Worm (Caenorhabditis elegans) whole organism, early embryonic: ENCODE data around the gene din-1.

Experiments
- aly-1 ChIP-seq: sonication (generic microtip); optimal IDR thresholded peaks from 2 replicates; lab custom pipeline; 2016; ENCODE audit warnings: missing genetic modification characterization, missing compliant biosample characterization
- ama-1 ChIP-seq: fragments of 150-350 bp; optimal IDR thresholded peaks from 2 replicates; lab custom pipeline; 2014
- ceh-13 ChIP-seq: fragments of 200-800 bp; sonication (Bioruptor generic); optimal IDR thresholded peaks from 2 replicates; lab custom pipeline; 2018; ENCODE audit warnings: mild to moderate bottlenecking, missing genetic modification characterization, missing compliant biosample characterization
- ceh-36 ChIP-seq: sonication (generic microtip); optimal IDR thresholded peaks from 2 replicates; lab custom pipeline; 2016; ENCODE audit warnings: missing genetic modification characterization, inconsistent platforms, missing compliant biosample characterization
- flt-1 ChIP-seq: fragments of 200-800 bp; sonication (Bioruptor generic); IDR thresholded peaks from 2 replicates; pipeline ENCODE4 v1.3.6; 2022; ENCODE audit warnings: missing genetic modification characterization, missing compliant biosample characterization
- hmg-4 ChIP-seq: fragments of 200-800 bp; sonication (Bioruptor generic); optimal IDR thresholded peaks from 2 replicates; lab custom pipeline; 2018; ENCODE audit warnings: mild to moderate bottlenecking, missing genetic modification characterization, missing compliant biosample characterization
- hnd-1 ChIP-seq: sonication (generic microtip); optimal IDR thresholded peaks from 2 replicates; lab custom pipeline; 2016; ENCODE audit warnings: missing genetic modification characterization, missing compliant biosample characterization
- scrt-1 ChIP-seq: fragments of 200-800 bp; sonication (Bioruptor generic); IDR thresholded peaks from 2 replicates; pipeline ENCODE4 v1.3.6; 2022; ENCODE audit warnings: missing genetic modification characterization, missing compliant biosample characterization
- tbx-11 ChIP-seq: fragments of 200-800 bp; sonication (Bioruptor generic); IDR thresholded peaks from 2 replicates; pipeline ENCODE4 v1.3.6; 2022; ENCODE audit warnings: missing genetic modification characterization, missing compliant biosample characterization
- tra-4 ChIP-seq: sonication (generic microtip); optimal IDR thresholded peaks from 2 replicates; lab custom pipeline; 2017; ENCODE audit warnings: missing genetic modification characterization, missing compliant biosample characterization

DNA sequence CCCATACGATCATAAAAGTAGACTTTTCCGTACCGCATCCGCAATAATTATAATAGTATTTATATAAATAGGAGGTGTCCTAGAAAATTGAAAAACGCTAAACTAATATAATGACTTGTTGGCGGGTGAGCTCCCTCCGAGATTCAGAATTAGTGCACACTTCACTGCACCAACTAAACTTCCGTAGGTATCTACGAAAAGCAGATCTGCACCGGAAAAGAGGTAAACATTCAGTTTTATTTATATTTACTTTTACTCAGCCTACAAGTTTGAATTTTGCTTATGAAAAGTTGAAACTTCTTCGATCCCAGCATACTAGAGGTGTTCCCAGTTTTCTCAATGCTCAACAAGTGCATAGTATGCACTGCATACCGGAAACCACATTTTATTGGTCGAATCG lies 41.4 kb downstream of the din-1 start, which contains the start of gene F07A11.1:
- no peak for TF ChIP-seq tra-4 (tag; lab: Kevin White, UChicago)
- no peak for TF ChIP-seq ama-1 (lab: Kevin White, UChicago)
- no peak for TF ChIP-seq hmg-4 (GFP tag; lab: Kevin White, UChicago)
- no peak for TF ChIP-seq flt-1
- no peak for TF ChIP-seq hnd-1
- TF ChIP-seq scrt-1 (GFP tag; lab: Robert Waterston, UW), result no peak
- TF ChIP-seq ceh-36 (tag; lab: Kevin White, UChicago), result no peak
- no peak for TF ChIP-seq aly-1 (tag; lab: Kevin White, UChicago)
- TF ChIP-seq tbx-11 (GFP tag; lab: Robert Waterston, UW), result no peak
- TF ChIP-seq ceh-13, result no peak
